Worm (Caenorhabditis elegans) whole organism, L4/young adult: ENCODE results near the gene C25F6.1.

ENCODE experiments used
- W03F9.2 ChIP-seq: fragments of 150-350 bp; optimal IDR thresholded peaks from 2 replicates; lab custom pipeline; 2014; ENCODE audit warnings: missing biosample characterization, missing genetic modification characterization
- dao-5 ChIP-seq: sonication (generic microtip); optimal IDR thresholded peaks from 2 replicates; lab custom pipeline; 2016; ENCODE audit warnings: missing genotype, missing genetic modification characterization, moderate library complexity, missing compliant biosample characterization
- him-1 ChIP-seq: sonication (generic microtip); optimal IDR thresholded peaks from 2 replicates; lab custom pipeline; 2016; ENCODE audit warnings: missing genotype, missing genetic modification reagents, missing genetic modification characterization, missing compliant biosample characterization

C25F6.1 gene

DNA sequence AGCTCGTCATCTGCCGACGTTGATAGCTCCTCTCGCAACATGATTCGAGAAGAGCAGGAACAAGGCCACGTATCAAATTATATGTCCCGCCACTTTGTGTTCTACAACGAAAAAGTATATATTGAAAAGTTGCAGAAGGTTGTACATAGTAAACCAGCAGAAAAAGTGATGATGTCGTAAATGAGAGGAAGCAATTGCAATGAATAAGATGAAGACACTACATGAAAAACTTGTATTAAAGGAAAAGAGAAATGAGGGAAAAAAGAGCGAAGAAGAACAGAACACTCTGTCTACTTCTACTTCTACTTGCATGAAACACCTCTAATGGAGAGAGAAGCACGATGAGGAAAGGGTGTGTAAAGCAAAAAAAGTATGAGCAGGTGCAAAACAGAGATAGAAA, 18.9 kb downstream of the C25F6.1 start, which contains the start of gene T23F2.2:
TSS of gene T23F2.2 (minus strand) at position 101 of the 400 bp plus-strand sequence.
- no peak for TF ChIP-seq dao-5
- no peak for TF ChIP-seq W03F9.2

DNA sequence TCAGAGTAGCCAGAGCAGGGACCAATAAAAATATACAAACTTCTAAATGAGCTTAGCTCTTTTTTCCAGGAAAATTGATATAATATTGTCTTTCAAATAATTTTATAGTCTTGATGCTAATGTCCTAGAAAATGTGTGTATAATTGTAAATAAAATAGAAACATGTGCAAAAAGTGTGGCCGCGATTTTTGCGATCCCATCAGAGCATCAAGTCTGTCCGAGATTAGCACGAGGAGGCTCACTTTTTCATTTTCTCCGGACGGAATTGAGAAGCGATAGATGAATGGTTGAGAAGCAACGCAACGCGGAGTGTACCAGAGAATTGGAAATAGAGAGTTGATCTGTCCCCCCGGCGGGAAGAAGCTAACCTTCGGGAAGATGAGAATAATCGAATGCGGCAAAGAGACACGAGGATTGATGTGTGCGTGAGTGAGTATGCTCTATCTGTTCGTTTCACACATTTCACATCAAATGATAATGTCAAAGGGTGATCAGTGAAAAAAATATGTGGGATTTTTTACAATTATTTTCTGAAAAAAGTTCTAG, 20.2 kb downstream of the C25F6.1 start:
- TF ChIP-seq him-1 (tag; lab: Kevin White, UChicago) (no peak), W03F9.2 (no peak), dao-5 (no peak)

DNA sequence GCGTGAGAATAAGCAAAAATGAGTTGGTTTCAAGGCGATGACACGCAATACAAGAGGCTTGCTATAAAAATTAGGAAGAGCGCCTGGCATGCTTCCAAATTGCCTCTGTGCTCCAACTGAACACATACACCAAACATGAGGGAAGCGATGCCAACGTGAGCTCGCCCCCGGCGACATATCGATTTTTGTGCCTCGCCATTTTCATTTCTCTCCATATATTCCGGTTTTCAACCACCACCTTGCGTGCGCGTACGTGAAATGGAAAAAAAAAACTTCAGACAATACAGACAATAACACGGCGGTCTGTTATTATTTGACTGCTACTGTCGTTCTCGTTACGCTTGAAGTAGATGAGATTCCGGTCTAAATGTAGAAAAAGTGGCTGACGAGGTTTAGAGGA, 21.6 kb downstream of the C25F6.1 start:
- TF ChIP-seq W03F9.2, result no peak
- no peak for TF ChIP-seq him-1 (tag; lab: Kevin White, UChicago)
- TF ChIP-seq dao-5, result no peak

DNA sequence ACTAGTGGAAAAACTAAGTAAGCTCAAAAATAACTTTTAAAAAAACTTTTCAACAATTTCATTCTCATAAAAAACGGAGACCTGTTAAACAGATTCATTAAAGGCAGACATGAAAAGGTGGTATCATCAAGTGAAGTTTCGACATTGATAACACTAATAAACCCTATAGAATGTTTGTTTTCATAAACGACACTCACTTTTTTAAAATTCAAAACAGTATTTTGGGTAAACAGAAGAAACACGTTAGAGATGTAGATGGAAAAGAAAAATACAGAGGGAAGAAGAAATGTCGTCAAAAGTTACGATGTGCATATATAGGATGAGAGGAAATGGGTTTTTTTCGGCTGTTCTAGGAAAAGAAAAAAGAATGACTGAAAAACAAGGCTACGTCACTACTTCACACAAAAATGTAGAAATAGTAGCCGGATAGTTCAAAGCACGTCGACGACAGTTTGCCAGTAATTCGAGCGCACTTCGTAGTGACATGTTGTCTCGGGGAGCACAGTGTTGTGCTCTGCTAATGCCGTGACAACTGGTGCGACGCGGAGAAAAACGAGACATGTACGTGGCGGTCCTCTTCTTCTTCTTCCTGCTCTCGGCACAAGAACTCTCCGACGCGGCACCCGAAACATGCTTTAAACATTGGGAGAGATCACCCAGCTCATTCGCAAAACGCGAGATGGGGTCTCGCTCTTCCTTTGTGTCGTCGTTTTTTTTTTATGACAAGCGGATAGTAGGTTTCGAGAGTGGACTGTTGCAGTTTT, 23.0 kb downstream of the C25F6.1 start:
- TF ChIP-seq W03F9.2 (no peak), dao-5 (no peak), him-1 (tag; lab: Kevin White, UChicago) (no peak)

DNA sequence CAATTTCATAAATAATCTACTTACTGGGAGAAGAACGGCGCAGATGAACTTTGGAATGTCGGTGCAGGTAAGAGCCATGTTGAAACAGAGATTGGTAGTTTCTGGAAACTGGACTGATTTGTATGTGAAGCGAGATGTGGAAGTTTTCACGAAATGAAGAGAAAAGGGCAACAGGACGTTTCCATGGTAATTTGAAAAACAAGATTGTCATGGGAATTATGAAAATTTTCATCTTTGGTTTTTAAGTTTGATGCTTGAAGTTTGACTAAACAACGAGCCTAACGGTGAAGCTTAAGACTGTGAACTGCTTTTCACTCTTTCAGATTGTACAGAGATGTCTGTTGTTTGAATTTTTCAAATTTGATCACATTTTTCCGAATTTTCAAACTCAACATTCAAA, 25.9 kb downstream of the C25F6.1 start, which contains the start of gene T23F2.3:
TSS of gene T23F2.3 (minus strand) at position 101 of the 400 bp plus-strand sequence.
- TF ChIP-seq him-1 (tag; lab: Kevin White, UChicago) (no peak), dao-5 (no peak), W03F9.2 (no peak)

DNA sequence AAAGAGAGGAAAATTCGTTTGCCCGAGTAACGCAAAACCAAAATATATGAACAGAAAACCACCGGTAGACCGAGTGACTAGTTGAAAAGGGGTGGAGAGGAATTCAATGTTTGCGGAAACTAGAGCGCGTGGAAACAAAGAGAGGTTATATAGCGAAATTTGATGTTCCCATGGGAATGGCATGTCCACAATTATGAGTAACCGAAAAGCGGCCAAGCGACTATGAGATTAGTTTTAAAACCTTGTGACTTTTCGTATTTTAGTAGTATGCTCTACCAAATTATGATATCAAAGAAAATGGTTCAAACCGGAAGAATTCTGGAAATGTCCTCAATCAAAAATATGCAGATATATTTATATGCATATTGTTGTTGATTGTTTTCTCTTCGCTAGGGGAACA, 26.4 kb downstream of the C25F6.1 start:
- no peak for TF ChIP-seq him-1 (tag; lab: Kevin White, UChicago)
- TF ChIP-seq dao-5, result no peak
- no peak for TF ChIP-seq W03F9.2

DNA sequence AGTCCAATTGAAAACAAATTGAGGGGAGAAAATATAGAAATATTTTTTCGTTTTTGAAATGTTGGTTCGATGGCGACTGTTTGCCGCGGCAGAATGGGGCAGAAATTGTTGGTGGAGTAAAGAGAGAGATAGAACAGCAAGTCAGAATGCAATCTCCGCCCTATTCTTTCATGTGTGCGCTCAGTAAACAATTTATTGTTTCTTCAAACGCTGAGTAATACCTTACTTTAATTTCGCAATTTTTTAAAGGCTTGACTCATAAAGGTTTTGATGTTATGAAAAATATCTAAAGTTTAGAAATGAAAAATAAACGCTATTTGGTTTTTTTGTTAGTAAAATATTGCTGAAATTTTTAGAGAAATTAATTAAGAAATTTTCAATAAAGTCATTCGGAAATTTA, 28.1 kb downstream of the C25F6.1 start:
- TF ChIP-seq him-1 (tag; lab: Kevin White, UChicago) (no peak), dao-5 (no peak), W03F9.2 (no peak)

DNA sequence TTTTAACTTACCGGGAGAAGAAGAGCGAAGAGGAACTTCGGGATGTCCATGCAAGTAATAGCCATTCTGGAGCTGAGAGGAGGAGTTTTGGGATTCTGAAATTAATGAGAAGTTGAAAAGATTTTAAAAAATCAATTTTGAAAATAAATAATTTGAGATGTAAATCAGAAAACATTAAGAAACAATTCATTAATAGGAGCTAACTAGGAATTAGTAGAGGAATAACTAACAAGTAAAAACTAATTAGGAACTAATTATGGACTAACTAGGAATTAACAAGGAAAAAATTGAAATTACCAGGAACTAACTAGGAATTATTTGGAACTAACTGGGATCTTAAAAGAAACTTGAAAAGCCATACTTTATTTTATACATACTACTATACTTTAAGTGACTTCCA, 28.7 kb downstream of the C25F6.1 start, which contains the start of gene T23F2.4:
TSS of gene T23F2.4 (minus strand) at position 101 of the 400 bp plus-strand sequence.
- TF ChIP-seq dao-5 (no peak), W03F9.2 (no peak), him-1 (tag; lab: Kevin White, UChicago) (no peak)

DNA sequence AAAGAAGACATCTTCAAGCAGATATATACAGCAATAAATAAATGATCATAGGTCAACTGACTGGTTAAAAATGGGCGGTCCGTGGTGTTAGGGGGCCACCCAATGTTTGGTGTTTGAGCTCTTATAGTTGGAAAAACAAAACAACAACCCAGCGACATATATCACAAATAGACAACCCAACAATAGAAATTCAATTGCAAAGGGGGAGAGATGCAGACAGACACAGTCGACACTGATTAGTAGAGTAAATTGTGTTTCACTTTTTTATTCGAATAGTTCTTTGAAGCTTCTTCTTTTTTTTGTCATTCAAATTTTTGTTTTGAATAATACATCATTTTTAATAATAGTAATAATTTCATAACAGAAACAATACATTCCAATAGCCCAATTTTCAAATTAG, 29.2 kb downstream of the C25F6.1 start:
- no peak for TF ChIP-seq him-1 (tag; lab: Kevin White, UChicago)
- no peak for TF ChIP-seq dao-5
- no peak for TF ChIP-seq W03F9.2

DNA sequence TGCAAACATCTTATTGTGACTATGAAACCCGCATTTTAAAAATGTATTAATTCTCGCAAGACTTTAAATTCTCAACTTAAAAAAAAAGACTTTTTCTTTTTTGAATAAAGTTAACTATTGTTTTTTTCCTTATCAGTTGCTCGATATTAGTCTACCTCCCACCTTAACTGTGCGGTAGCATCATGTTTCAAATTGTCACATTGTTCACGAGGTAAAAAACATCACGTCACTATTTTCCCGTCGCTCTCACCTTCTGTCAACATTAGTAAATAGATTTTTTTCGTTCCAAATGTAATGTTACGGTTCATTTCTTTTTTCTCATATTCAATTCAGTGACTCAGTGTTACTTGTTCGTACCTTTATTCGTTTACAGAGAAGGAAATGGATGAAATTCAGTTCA, 30.1 kb downstream of the C25F6.1 start:
- no peak for TF ChIP-seq him-1 (tag; lab: Kevin White, UChicago)
- TF ChIP-seq dao-5, result no peak
- TF ChIP-seq W03F9.2, result no peak

DNA sequence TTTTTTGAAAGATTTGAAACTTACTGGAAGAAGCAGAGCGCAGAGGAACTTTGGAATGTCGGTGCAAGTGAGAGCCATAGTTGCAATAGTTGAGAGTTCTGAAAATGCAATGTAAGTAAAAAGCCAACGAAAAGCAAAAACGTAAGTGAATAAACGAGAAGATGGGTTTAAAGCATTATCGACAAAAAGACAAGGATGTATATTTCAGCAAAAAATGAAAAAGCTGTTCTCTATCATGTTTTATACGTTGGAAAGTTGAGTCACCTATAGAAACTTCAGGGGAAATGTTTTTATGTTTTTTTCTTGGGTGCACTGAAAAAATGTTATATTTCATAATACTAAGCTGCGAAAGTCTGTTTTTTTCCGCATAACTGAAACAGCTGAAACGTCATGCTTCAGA, 30.8 kb downstream of the C25F6.1 start, which contains the start of gene T23F2.5:
TSS of gene T23F2.5 (minus strand) at position 101 of the 400 bp plus-strand sequence.
- no peak for TF ChIP-seq dao-5
- TF ChIP-seq him-1 (tag; lab: Kevin White, UChicago), result no peak
- no peak for TF ChIP-seq W03F9.2

DNA sequence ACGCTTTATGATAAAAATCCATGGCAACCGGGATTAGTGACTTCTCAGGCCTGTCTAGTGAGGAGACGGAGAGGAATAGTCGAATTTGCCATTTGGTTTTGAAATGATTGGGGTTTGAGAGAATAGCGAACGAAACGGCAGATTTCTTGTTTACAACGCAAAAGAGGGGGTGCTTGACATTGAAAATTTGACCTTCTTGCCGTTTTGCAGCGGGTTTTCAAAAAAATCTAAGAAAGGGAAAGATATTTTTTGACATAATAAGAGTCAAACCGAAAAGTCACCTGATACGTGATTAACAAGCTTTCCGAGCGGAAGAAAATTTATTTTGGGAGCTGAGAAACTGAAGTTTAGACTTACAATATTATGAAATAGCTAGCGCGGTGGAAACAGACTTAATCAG, 31.6 kb downstream of the C25F6.1 start:
- TF ChIP-seq him-1 (tag; lab: Kevin White, UChicago) (no peak), dao-5 (no peak), W03F9.2 (no peak)

DNA sequence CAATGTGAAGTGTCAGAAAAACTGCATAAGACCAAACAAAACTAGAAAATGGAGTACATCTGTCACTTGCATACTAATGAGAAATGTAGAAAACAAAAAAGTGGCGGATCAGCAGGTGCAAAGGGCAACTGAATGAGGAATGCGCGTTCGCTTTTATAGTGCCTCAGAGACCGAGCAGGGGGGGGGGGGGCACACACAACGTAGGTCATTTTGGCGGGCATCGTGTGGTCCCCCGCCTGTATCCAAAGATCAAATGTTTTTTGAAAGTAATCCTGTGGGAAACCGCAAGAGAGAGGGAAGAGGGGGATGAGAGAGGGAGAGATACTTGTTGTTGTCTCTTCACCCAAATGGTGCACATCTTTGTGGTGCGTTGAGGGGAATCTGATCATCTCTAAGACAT, 32.1 kb downstream of the C25F6.1 start:
- TF ChIP-seq him-1 (tag; lab: Kevin White, UChicago) (no peak), dao-5 (no peak), W03F9.2 (no peak)

DNA sequence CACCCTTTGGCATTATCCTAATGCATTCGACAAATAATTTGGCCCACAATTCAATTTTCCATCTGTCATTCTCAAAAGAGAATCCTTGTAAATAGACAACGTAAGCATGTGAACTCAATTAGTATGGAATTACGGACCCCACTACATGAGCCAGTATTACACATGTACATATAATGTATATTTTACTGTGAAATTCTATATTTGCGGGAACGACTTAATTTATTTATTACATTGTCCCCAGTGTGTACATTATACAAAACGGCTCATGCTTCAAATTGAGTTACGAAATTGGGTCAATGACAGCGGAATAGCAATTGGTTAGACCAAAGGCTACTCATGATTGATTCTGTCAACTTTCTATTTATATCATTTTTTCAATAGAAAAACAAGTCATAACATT, 33.3 kb downstream of the C25F6.1 start:
- TF ChIP-seq dao-5, result no peak
- TF ChIP-seq W03F9.2, result no peak
- no peak for TF ChIP-seq him-1 (tag; lab: Kevin White, UChicago)

DNA sequence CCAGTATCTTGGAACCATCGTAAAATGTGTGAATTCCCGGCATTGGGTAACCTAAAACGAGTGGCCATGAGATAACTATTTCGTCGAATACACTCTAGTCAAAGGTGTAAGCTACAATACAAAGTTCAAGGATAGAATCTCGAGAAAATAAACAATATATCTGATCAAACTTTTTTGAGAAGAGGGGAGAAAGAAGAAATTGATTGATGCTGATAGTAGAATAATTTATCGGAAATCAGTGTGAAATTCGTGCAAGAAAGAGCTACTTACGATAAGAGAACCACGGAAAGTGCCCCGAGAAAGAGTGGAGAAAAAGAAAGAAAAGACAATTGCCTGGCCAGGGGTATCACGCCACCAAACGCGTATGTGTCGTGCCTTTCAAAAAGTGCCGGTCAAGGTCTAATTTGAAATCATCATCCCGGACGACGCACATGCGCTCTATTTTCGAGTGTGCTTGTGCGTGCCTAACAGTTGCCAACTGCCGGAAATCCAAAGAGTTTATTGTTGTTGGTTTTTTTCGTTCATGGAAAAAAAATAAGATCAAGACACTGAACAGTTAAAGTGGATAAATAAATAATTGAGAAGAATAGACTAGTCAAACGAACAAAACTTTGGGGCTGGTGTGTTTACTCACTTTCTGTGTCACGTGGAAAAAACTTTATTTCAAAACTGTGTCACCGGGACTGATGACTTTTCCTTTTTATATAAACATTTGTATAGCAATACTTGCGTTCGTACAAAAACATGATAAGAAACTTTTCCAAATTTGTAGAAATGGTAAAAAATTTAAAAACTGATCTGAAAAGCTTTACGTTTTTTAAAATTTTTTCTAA, 36.7 kb downstream of the C25F6.1 start, which contains the start of gene mboa-3:
TSS of gene mboa-3 (minus strand) at position 51 of the 833 bp plus-strand sequence.
- TF ChIP-seq him-1 (tag; lab: Kevin White, UChicago) (no peak), dao-5 (no peak), W03F9.2 (no peak)
